Worm (Caenorhabditis elegans): Measurements from ENCODE around the gene C10B5.3.

ce11 chrV:8635575-8635974, 47.6 kb upstream of the C10B5.3 start, which contains the start of gene oac-29:
- no peak for TF ChIP-seq tab-1 (GFP tag; IDR thresholded peaks at IDR 0.05)
- TF ChIP-seq ztf-29 (GFP tag; IDR thresholded peaks at IDR 0.05): no peak
- TF ChIP-seq ztf-23 (GFP tag; IDR thresholded peaks at IDR 0.05): no peak
- TF ChIP-seq ref-1 (GFP tag; conservative IDR thresholded peaks at IDR 0.05): no peak
- no peak for TF ChIP-seq klf-2 (GFP tag; conservative IDR thresholded peaks at IDR 0.05)
- no peak for TF ChIP-seq T22C8.4 (GFP tag; IDR thresholded peaks at IDR 0.05)
- TF ChIP-seq cog-1 (tag; optimal IDR thresholded peaks at IDR 0.05): no peak
- no peak for TF ChIP-seq med-1 (GFP tag; optimal IDR thresholded peaks at IDR 0.05; ENCODE audit: insufficient read depth)

All from whole organism, midembryonic.